Worm (Caenorhabditis elegans): ENCODE measurements around the gene F44B9.10.

DNA sequence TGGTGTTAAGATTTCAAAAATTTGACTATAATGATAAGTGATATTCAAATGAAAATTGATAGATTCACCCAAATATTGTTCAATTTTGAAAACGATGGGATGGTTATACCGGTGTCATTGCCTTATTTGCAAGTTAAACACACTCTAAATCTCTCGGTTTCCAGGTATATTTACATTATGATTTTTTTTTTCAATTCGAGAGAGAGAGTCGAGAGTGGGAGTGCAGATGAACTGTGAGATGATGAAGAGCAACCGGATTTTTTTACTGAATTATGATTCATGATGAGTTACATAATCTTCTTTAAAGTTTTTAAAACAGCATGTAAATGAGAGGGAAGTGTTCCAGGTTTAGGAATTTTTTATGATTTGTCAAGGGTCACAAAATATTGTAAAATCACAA lies at the start of gene F44B9.10:
- TF ChIP-seq C38D4.7 (GFP tag; optimal IDR thresholded peaks at IDR 0.05) (no peak), syd-9 (tag; optimal IDR thresholded peaks at IDR 0.05) (no peak), ceh-22 (tag; optimal IDR thresholded peaks at IDR 0.05) (no peak), C08G9.2 (tag; optimal IDR thresholded peaks at IDR 0.05) (no peak), unc-42 (tag; optimal IDR thresholded peaks at IDR 0.05) (no peak), sox-2 (GFP tag; IDR thresholded peaks at IDR 0.05) (no peak), pha-4 (tag; optimal IDR thresholded peaks at IDR 0.05) (no peak)
